Fruit fly (Drosophila melanogaster) whole organism, embryonic: ENCODE measurements around the gene CG44158.

Experiments used
- Ada2b ChIP-seq: fragments of 200-800 bp; sonication (Bioruptor generic); IDR thresholded peaks from 2 replicates; pipeline ENCODE4 v1.3.6; 2022; ENCODE audit warnings: missing biosample characterization, missing genetic modification characterization
- Aef1 ChIP-seq: fragments of 200-800 bp; sonication (Bioruptor generic); IDR thresholded peaks from 3 replicates; pipeline ENCODE4 v1.3.6; 2022; ENCODE audit warnings: missing biosample characterization, missing genetic modification characterization
- BtbVII ChIP-seq: fragments of 200-800 bp; sonication (Bioruptor generic); optimal IDR thresholded peaks from 3 replicates; lab custom pipeline; 2017; ENCODE audit warnings: missing biosample characterization, mild to moderate bottlenecking, missing genetic modification characterization
- CG10147 ChIP-seq: fragments of 200-800 bp; sonication (Bioruptor generic); optimal IDR thresholded peaks from 2 replicates; lab custom pipeline; 2019; ENCODE audit warnings: missing biosample characterization, mild to moderate bottlenecking, missing genetic modification characterization, moderate library complexity
- CG12769 ChIP-seq: fragments of 200-800 bp; sonication (Bioruptor generic); optimal IDR thresholded peaks from 2 replicates; lab custom pipeline; 2019; ENCODE audit warnings: missing biosample characterization, mild to moderate bottlenecking, missing genetic modification characterization, moderate library complexity
- CG13287 ChIP-seq: fragments of 200-800 bp; sonication (Bioruptor generic); IDR thresholded peaks from 2 replicates; pipeline ENCODE4 v1.3.6; 2022; ENCODE audit warnings: missing biosample characterization, missing genetic modification characterization; ENCODE audit not compliant: partially characterized antibody
- CG13775 ChIP-seq: fragments of 200-800 bp; sonication (Bioruptor generic); optimal IDR thresholded peaks from 3 replicates; lab custom pipeline; 2017; ENCODE audit warnings: missing biosample characterization, mild to moderate bottlenecking, missing genetic modification characterization
- CG14965 ChIP-seq: fragments of 200-800 bp; sonication (Bioruptor generic); optimal IDR thresholded peaks from 2 replicates; lab custom pipeline; 2016; ENCODE audit warnings: missing biosample characterization, missing genetic modification characterization, borderline replicate concordance
- CG18599 ChIP-seq: fragments of 200-800 bp; sonication (Bioruptor generic); optimal IDR thresholded peaks from 3 replicates; lab custom pipeline; 2017; ENCODE audit warnings: missing biosample characterization, missing genetic modification characterization, mild to moderate bottlenecking, moderate library complexity, missing genetic modification reagents
- CG2678 ChIP-seq: fragments of 200-800 bp; sonication (Bioruptor generic); optimal IDR thresholded peaks from 3 replicates; lab custom pipeline; 2019; ENCODE audit warnings: missing biosample characterization, mild to moderate bottlenecking, missing genetic modification characterization, moderate library complexity
- CG31224 ChIP-seq: fragments of 200-800 bp; sonication (Bioruptor generic); IDR thresholded peaks from 2 replicates; pipeline ENCODE4 v1.3.6; 2022; ENCODE audit warnings: missing biosample characterization, missing genetic modification characterization
- CG32767 ChIP-seq: fragments of 200-800 bp; sonication (Bioruptor generic); IDR thresholded peaks from 2 replicates; pipeline ENCODE4 v1.3.6; 2022; ENCODE audit warnings: missing biosample characterization, missing genetic modification characterization
- CG33213 ChIP-seq: fragments of 200-800 bp; sonication (Bioruptor generic); optimal IDR thresholded peaks from 3 replicates; lab custom pipeline; 2016; ENCODE audit warnings: missing biosample characterization, missing genetic modification characterization
- CG3726 ChIP-seq: fragments of 200-800 bp; sonication (Bioruptor generic); IDR thresholded peaks from 3 replicates; pipeline ENCODE4, ENCODE4 v1.3.6; 2022; ENCODE audit warnings: missing biosample characterization, missing genetic modification characterization
- CG4424 ChIP-seq: fragments of 200-800 bp; sonication (Bioruptor generic); optimal IDR thresholded peaks from 3 replicates; lab custom pipeline; 2016; ENCODE audit warnings: missing biosample characterization, missing genetic modification characterization
- CG4820 ChIP-seq: fragments of 200-800 bp; sonication (Bioruptor generic); optimal IDR thresholded peaks from 3 replicates; lab custom pipeline; 2016; ENCODE audit warnings: missing biosample characterization, missing genetic modification characterization
- CG6689 ChIP-seq: fragments of 200-800 bp; sonication (Bioruptor generic); IDR thresholded peaks from 2 replicates; pipeline ENCODE4 v1.3.6; 2022; ENCODE audit warnings: missing biosample characterization, missing genetic modification characterization
- CG9437 ChIP-seq: fragments of 200-800 bp; sonication (Bioruptor generic); optimal IDR thresholded peaks from 2 replicates; lab custom pipeline; 2018; ENCODE audit warnings: missing biosample characterization, mild to moderate bottlenecking, missing genetic modification characterization
- CG9797 ChIP-seq: fragments of 200-800 bp; sonication (Bioruptor generic); optimal IDR thresholded peaks from 3 replicates; lab custom pipeline; 2018; ENCODE audit warnings: missing biosample characterization, mild to moderate bottlenecking, missing genetic modification characterization
- Dip2 ChIP-seq: fragments of 200-800 bp; sonication (Bioruptor generic); IDR thresholded peaks from 2 replicates; pipeline ENCODE4 v1.3.6; 2022; ENCODE audit warnings: missing biosample characterization, missing genetic modification characterization
- Hey ChIP-seq: fragments of 200-800 bp; sonication (Bioruptor generic); optimal IDR thresholded peaks from 3 replicates; lab custom pipeline; 2018; ENCODE audit warnings: missing biosample characterization, mild to moderate bottlenecking, missing genetic modification characterization
- Hsf ChIP-seq: fragments of 200-800 bp; sonication (Bioruptor generic); optimal IDR thresholded peaks from 3 replicates; lab custom pipeline; 2016; ENCODE audit warnings: missing biosample characterization, missing genetic modification characterization
- Lpt ChIP-seq: fragments of >200 bp; optimal IDR thresholded peaks from 2 replicates; lab custom pipeline; 2018; ENCODE audit warnings: missing biosample characterization, missing genetic modification characterization
- Neu2 ChIP-seq: fragments of 200-800 bp; sonication (Bioruptor generic); optimal IDR thresholded peaks from 3 replicates; lab custom pipeline; 2016; ENCODE audit warnings: missing biosample characterization, missing genetic modification characterization, borderline replicate concordance
- Nf-YA ChIP-seq: fragments of 200-800 bp; sonication (Bioruptor generic); IDR thresholded peaks from 2 replicates; pipeline ENCODE4 v1.3.6; 2022; ENCODE audit warnings: missing biosample characterization, missing genetic modification characterization
- Oaz ChIP-seq: fragments of 200-800 bp; sonication (Bioruptor generic); IDR thresholded peaks from 2 replicates; pipeline ENCODE4 v1.3.6; 2022; ENCODE audit warnings: missing biosample characterization, missing genetic modification characterization
- Oli ChIP-seq: fragments of 200-800 bp; sonication (Bioruptor generic); optimal IDR thresholded peaks from 2 replicates; lab custom pipeline; 2018; ENCODE audit warnings: missing biosample characterization, mild to moderate bottlenecking, missing genetic modification characterization, moderate library complexity
- Poxn ChIP-seq: fragments of 200-800 bp; sonication (Bioruptor generic); IDR thresholded peaks from 2 replicates; pipeline ENCODE4 v1.3.6; 2022; ENCODE audit warnings: missing biosample characterization, missing genetic modification characterization
- Sry-β ChIP-seq: fragments of 200-800 bp; sonication (Bioruptor generic); optimal IDR thresholded peaks from 2 replicates; lab custom pipeline; 2018; ENCODE audit warnings: missing biosample characterization, mild to moderate bottlenecking, missing genetic modification characterization, moderate library complexity
- ara ChIP-seq: fragments of 200-800 bp; sonication (Bioruptor generic); IDR thresholded peaks from 2 replicates; pipeline ENCODE4 v1.3.6; 2022; ENCODE audit warnings: missing biosample characterization, missing genetic modification characterization
- az2 ChIP-seq: fragments of 200-800 bp; sonication (Bioruptor generic); optimal IDR thresholded peaks from 3 replicates; lab custom pipeline; 2016; ENCODE audit warnings: missing biosample characterization, missing genetic modification characterization
- bowl ChIP-seq: fragments of 200-800 bp; sonication (Bioruptor generic); IDR thresholded peaks from 2 replicates; pipeline ENCODE4 v1.3.6; 2022; ENCODE audit warnings: missing biosample characterization, missing genetic modification characterization
- chn ChIP-seq: fragments of 200-800 bp; sonication (Bioruptor generic); optimal IDR thresholded peaks from 2 replicates; lab custom pipeline; 2016; ENCODE audit warnings: missing biosample characterization, missing genetic modification characterization
- cwo ChIP-seq: fragments of 200-800 bp; sonication (Bioruptor generic); optimal IDR thresholded peaks from 3 replicates; lab custom pipeline; 2017; ENCODE audit warnings: missing biosample characterization, missing genetic modification characterization, mild to moderate bottlenecking, moderate library complexity, missing genetic modification reagents
- da ChIP-seq: fragments of 200-800 bp; sonication (Bioruptor generic); optimal IDR thresholded peaks from 2 replicates; lab custom pipeline; 2016; ENCODE audit warnings: missing biosample characterization, missing genetic modification characterization
- fd3F ChIP-seq: fragments of 200-800 bp; sonication (Bioruptor generic); optimal IDR thresholded peaks from 2 replicates; lab custom pipeline; 2018; ENCODE audit warnings: missing biosample characterization, mild to moderate bottlenecking, missing genetic modification characterization, moderate library complexity
- fd64A ChIP-seq: fragments of 200-800 bp; sonication (Bioruptor generic); optimal IDR thresholded peaks from 3 replicates; lab custom pipeline; 2018; ENCODE audit warnings: missing biosample characterization, mild to moderate bottlenecking, missing genetic modification characterization
- fu2 ChIP-seq: fragments of 200-800 bp; sonication (Bioruptor generic); optimal IDR thresholded peaks from 2 replicates; lab custom pipeline; 2016; ENCODE audit warnings: missing biosample characterization, missing genetic modification characterization
- grau ChIP-seq: fragments of 200-800 bp; optimal IDR thresholded peaks from 3 replicates; lab custom pipeline; 2019; ENCODE audit warnings: missing biosample characterization, mild to moderate bottlenecking, missing genetic modification characterization, moderate library complexity
- gro ChIP-seq: fragments of 200-800 bp; sonication (Bioruptor generic); optimal IDR thresholded peaks from 2 replicates; lab custom pipeline; 2016; ENCODE audit warnings: missing biosample characterization, missing genetic modification characterization
- her ChIP-seq: fragments of 200-800 bp; sonication (Bioruptor generic); optimal IDR thresholded peaks from 2 replicates; lab custom pipeline; 2016; ENCODE audit warnings: missing biosample characterization, missing genetic modification characterization
- ind ChIP-seq: fragments of 200-800 bp; sonication (Bioruptor generic); optimal IDR thresholded peaks from 3 replicates; lab custom pipeline; 2016; ENCODE audit warnings: missing biosample characterization, missing genetic modification characterization
- mld ChIP-seq: fragments of 200-800 bp; sonication (Bioruptor generic); IDR thresholded peaks from 3 replicates; pipeline ENCODE4 v1.3.6; 2022; ENCODE audit warnings: missing biosample characterization, missing genetic modification characterization; ENCODE audit not compliant: partially characterized antibody
- org-1 ChIP-seq: fragments of 200-800 bp; sonication (Bioruptor generic); optimal IDR thresholded peaks from 2 replicates; lab custom pipeline; 2017; ENCODE audit warnings: missing biosample characterization, missing genetic modification characterization
- psq ChIP-seq: fragments of 200-800 bp; sonication (Bioruptor generic); optimal IDR thresholded peaks from 2 replicates; lab custom pipeline; 2017; ENCODE audit warnings: missing biosample characterization, missing genetic modification characterization
- ro ChIP-seq: fragments of 200-800 bp; sonication (Bioruptor generic); IDR thresholded peaks from 2 replicates; pipeline ENCODE4 v1.3.6; 2022; ENCODE audit warnings: missing biosample characterization, missing genetic modification characterization
- run ChIP-seq: fragments of 200-800 bp; sonication (Bioruptor generic); optimal IDR thresholded peaks from 3 replicates; lab custom pipeline; 2018; ENCODE audit warnings: missing biosample characterization, mild to moderate bottlenecking, missing genetic modification characterization
- sug ChIP-seq: fragments of 200-800 bp; optimal IDR thresholded peaks from 2 replicates; lab custom pipeline; 2019; ENCODE audit warnings: missing biosample characterization, mild to moderate bottlenecking, missing genetic modification characterization, moderate library complexity
- tgo ChIP-seq: fragments of 200-800 bp; sonication (Bioruptor generic); IDR thresholded peaks from 3 replicates; pipeline ENCODE4 v1.3.6; 2022; ENCODE audit warnings: missing biosample characterization, missing genetic modification characterization
- twi ChIP-seq: fragments of 200-800 bp; optimal IDR thresholded peaks from 2 replicates; lab custom pipeline; 2019; ENCODE audit warnings: missing biosample characterization, mild to moderate bottlenecking, missing genetic modification characterization, moderate library complexity

Gene CG44158

DNA sequence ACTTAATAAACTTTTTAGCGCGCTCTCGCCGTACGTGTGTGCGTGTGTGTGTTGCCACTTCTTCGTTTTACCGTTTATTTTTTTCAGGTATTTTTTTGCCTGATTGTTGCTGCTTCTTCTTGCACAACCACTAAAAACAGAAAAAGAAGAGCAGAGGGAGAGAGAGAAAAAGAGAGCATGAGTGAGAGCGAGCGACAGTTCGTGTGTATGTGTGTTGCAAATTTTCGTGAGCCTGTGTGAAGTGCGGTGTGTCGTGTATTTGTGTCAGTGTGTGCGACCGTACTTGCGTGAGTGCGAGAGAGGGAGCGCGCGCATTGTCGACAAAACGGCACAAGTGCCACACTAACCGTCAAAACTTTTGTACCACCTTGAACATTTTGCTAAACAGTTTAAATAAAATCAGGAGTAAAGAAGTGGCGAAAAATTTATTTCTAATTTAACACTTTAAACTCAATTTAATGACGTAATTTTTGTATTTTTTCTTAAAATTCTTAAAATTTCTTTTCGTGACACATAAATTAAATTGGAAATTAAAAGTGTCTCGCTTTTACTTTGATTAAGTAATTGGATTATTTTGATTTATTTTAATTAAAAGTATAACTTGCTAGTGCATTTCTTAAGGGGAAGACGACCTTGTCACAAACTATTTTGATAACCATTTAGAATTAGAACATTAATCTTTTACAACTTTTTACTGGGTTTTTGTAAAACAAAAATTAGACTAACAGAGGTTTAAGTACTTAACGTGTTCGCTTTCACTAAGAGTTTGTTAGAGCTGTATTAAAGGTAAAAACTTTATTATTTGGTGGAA lies 11.4 kb upstream of the CG44158 start (continued):
- TF ChIP-seq twi (tag; lab: Kevin White, UChicago) (no peak), ind (GFP tag; lab: Kevin White, UChicago) (peak; percentile 51), Oli (tag; lab: Kevin White, UChicago) (peak; percentile 77), Aef1 (GFP tag; lab: Robert Waterston, UW) (no peak), CG2678 (tag; lab: Kevin White, UChicago) (peak; percentile 80), Oaz (GFP tag; lab: Robert Waterston, UW) (no peak), Hey (tag; lab: Kevin White, UChicago) (no peak), Dip2 (no peak), ro (GFP tag; lab: Robert Waterston, UW) (no peak), CG3726 (no peak), cwo (GFP tag; lab: Kevin White, UChicago) (peak; percentile 51), bowl (GFP tag; lab: Robert Waterston, UW) (no peak), da (GFP tag; lab: Kevin White, UChicago) (no peak), fd3F (GFP tag; lab: Kevin White, UChicago) (peak; percentile 22), CG32767 (GFP tag; lab: Robert Waterston, UW) (no peak), mld (no peak), ara (no peak), her (no peak), CG13775 (GFP tag; lab: Kevin White, UChicago) (peak; percentile 70), grau (tag; lab: Kevin White, UChicago) (peak; percentile 76), Neu2 (GFP tag; lab: Kevin White, UChicago) (no peak), org-1 (GFP tag; lab: Kevin White, UChicago) (peak; percentile 31), tgo (GFP tag; lab: Robert Waterston, UW) (no peak), Lpt (GFP tag; lab: Kevin White, UChicago) (no peak), Poxn (GFP tag; lab: Robert Waterston, UW) (no peak), CG33213 (GFP tag; lab: Kevin White, UChicago) (no peak), BtbVII (GFP tag; lab: Kevin White, UChicago) (no peak), CG18599 (GFP tag; lab: Kevin White, UChicago) (peak; percentile 71), az2 (GFP tag; lab: Kevin White, UChicago) (peak; percentile 57), psq (GFP tag; lab: Kevin White, UChicago) (peak; percentile 31), CG31224 (GFP tag; lab: Robert Waterston, UW) (no peak), sug (peak; percentile 40), fd64A (GFP tag; lab: Kevin White, UChicago) (no peak), CG14965 (GFP tag; lab: Kevin White, UChicago) (no peak), run (tag; lab: Kevin White, UChicago) (no peak), Ada2b (GFP tag; lab: Robert Waterston, UW) (no peak), CG10147 (peak; percentile 58), CG9797 (GFP tag; lab: Kevin White, UChicago) (no peak), gro (GFP tag; lab: Kevin White, UChicago) (no peak), CG13287 (GFP tag; lab: Robert Waterston, UW) (no peak), chn (GFP tag; lab: Kevin White, UChicago) (no peak), CG6689 (GFP tag; lab: Robert Waterston, UW) (no peak), CG12769 (tag; lab: Kevin White, UChicago) (peak; percentile 62), CG4424 (GFP tag; lab: Kevin White, UChicago) (peak; percentile 60), Sry-β (GFP tag; lab: Kevin White, UChicago) (no peak), Nf-YA (no peak), Hsf (peak; percentile 70), fu2 (GFP tag; lab: Kevin White, UChicago) (peak; percentile 29), CG9437 (GFP tag; lab: Kevin White, UChicago) (peak; percentile 84), CG4820 (no peak)
